Fruit fly (Drosophila melanogaster) whole organism, prepupa: ENCODE results near the gene CG12355.

ENCODE experiments used
- Blimp-1 ChIP-seq: fragments of 200-800 bp; sonication (Bioruptor generic); optimal IDR thresholded peaks from 3 replicates; lab custom pipeline; 2017; ENCODE audit warnings: missing biosample characterization, missing genetic modification characterization, mild to moderate bottlenecking, moderate library complexity, missing genetic modification reagents
- CG10631 ChIP-seq: fragments of 200-800 bp; sonication (Bioruptor generic); optimal IDR thresholded peaks from 2 replicates; lab custom pipeline; 2016; ENCODE audit warnings: missing biosample characterization, missing genetic modification characterization
- CG10669 ChIP-seq: fragments of 200-800 bp; sonication (Bioruptor generic); optimal IDR thresholded peaks from 3 replicates; lab custom pipeline; 2018; ENCODE audit warnings: missing biosample characterization, mild to moderate bottlenecking, missing genetic modification characterization, moderate library complexity
- CG11762 ChIP-seq: fragments of 200-800 bp; sonication (Bioruptor generic); optimal IDR thresholded peaks from 3 replicates; lab custom pipeline; 2016; ENCODE audit warnings: missing biosample characterization, missing genetic modification characterization; ENCODE audit not compliant: insufficient read depth
- CG15336 ChIP-seq: fragments of 200-800 bp; sonication (Bioruptor generic); IDR thresholded peaks from 2 replicates; pipeline ENCODE4 v1.3.6; 2022; ENCODE audit warnings: missing biosample characterization, missing genetic modification characterization
- CG3032 ChIP-seq: fragments of 200-800 bp; optimal IDR thresholded peaks from 2 replicates; lab custom pipeline; 2019; ENCODE audit warnings: missing biosample characterization, mild to moderate bottlenecking, missing genetic modification characterization, moderate library complexity
- CG31627 ChIP-seq: fragments of 200-800 bp; sonication (Bioruptor generic); optimal IDR thresholded peaks from 3 replicates; lab custom pipeline; 2016; ENCODE audit warnings: missing biosample characterization, missing genetic modification characterization
- CG32006 ChIP-seq: fragments of 200-800 bp; sonication (Bioruptor generic); optimal IDR thresholded peaks from 3 replicates; lab custom pipeline; 2017; ENCODE audit warnings: missing biosample characterization, mild to moderate bottlenecking, missing genetic modification characterization
- CG34406 ChIP-seq: fragments of 200-800 bp; sonication (Bioruptor generic); optimal IDR thresholded peaks from 3 replicates; lab custom pipeline; 2016; ENCODE audit warnings: missing biosample characterization, missing genetic modification characterization
- CG4318 ChIP-seq: fragments of 200-800 bp; sonication (Bioruptor generic); optimal IDR thresholded peaks from 3 replicates; lab custom pipeline; 2017; ENCODE audit warnings: missing biosample characterization, mild to moderate bottlenecking, missing genetic modification characterization
- CG6792 ChIP-seq: fragments of 200-800 bp; sonication (Bioruptor generic); optimal IDR thresholded peaks from 3 replicates; lab custom pipeline; 2016; ENCODE audit warnings: missing biosample characterization, missing genetic modification characterization
- CG6808 ChIP-seq: fragments of 200-800 bp; sonication (Bioruptor generic); optimal IDR thresholded peaks from 3 replicates; lab custom pipeline; 2017; ENCODE audit warnings: missing biosample characterization, missing genetic modification characterization, mild to moderate bottlenecking, moderate library complexity, missing genetic modification reagents
- CG6854 ChIP-seq: fragments of 200-800 bp; sonication (Bioruptor generic); optimal IDR thresholded peaks from 2 replicates; lab custom pipeline; 2017; ENCODE audit warnings: missing biosample characterization, mild to moderate bottlenecking, missing genetic modification characterization
- CG7368 ChIP-seq: fragments of 200-800 bp; sonication (Bioruptor generic); optimal IDR thresholded peaks from 3 replicates; lab custom pipeline; 2016; ENCODE audit warnings: missing biosample characterization, missing genetic modification characterization
- CG8119 ChIP-seq: fragments of 200-800 bp; sonication (Bioruptor generic); IDR thresholded peaks from 3 replicates; pipeline ENCODE4 v1.3.6; 2022; ENCODE audit warnings: missing biosample characterization, missing genetic modification characterization
- CG8319 ChIP-seq: fragments of 200-800 bp; sonication (Bioruptor generic); optimal IDR thresholded peaks from 3 replicates; lab custom pipeline; 2016; ENCODE audit warnings: missing biosample characterization, missing genetic modification characterization
- CG8632 ChIP-seq: fragments of 200-800 bp; sonication (Bioruptor generic); optimal IDR thresholded peaks from 3 replicates; lab custom pipeline; 2016; ENCODE audit warnings: missing biosample characterization, missing genetic modification characterization
- Eip78C ChIP-seq: fragments of 200-800 bp; sonication (Bioruptor generic); peaks from one replicate; lab custom pipeline; 2016; ENCODE audit warnings: missing biosample characterization, missing genetic modification characterization
- Eip93F ChIP-seq: fragments of 200-800 bp; sonication (Bioruptor generic); optimal IDR thresholded peaks from 2 replicates; lab custom pipeline; 2016; ENCODE audit warnings: missing biosample characterization, mild to moderate bottlenecking, missing genetic modification characterization
- Ets96B ChIP-seq: fragments of 200-800 bp; optimal IDR thresholded peaks from 2 replicates; lab custom pipeline; 2019; ENCODE audit warnings: missing biosample characterization, mild to moderate bottlenecking, missing genetic modification characterization, moderate library complexity
- Lpt ChIP-seq: fragments of 200-800 bp; sonication (Bioruptor generic); optimal IDR thresholded peaks from 3 replicates; lab custom pipeline; 2016; ENCODE audit warnings: missing biosample characterization, missing genetic modification characterization
- OdsH ChIP-seq: fragments of 200-800 bp; sonication (Bioruptor generic); optimal IDR thresholded peaks from 3 replicates; lab custom pipeline; 2016; ENCODE audit warnings: missing biosample characterization, missing genetic modification characterization
- Smox ChIP-seq: fragments of 200-800 bp; sonication (Bioruptor generic); optimal IDR thresholded peaks from 3 replicates; lab custom pipeline; 2016; ENCODE audit warnings: missing biosample characterization, missing genetic modification characterization
- Sox14 ChIP-seq: fragments of 200-800 bp; sonication (Bioruptor generic); optimal IDR thresholded peaks from 3 replicates; lab custom pipeline; 2016; ENCODE audit warnings: missing biosample characterization, missing genetic modification characterization
- Sox15 ChIP-seq: fragments of 200-800 bp; sonication (Bioruptor generic); optimal IDR thresholded peaks from 3 replicates; lab custom pipeline; 2016; ENCODE audit warnings: missing biosample characterization, missing genetic modification characterization
- cyc ChIP-seq: fragments of 200-800 bp; sonication (Bioruptor generic); optimal IDR thresholded peaks from 3 replicates; lab custom pipeline; 2016; ENCODE audit warnings: missing biosample characterization, missing genetic modification characterization
- dsx ChIP-seq: fragments of 200-800 bp; optimal IDR thresholded peaks from 3 replicates; lab custom pipeline; 2019; ENCODE audit warnings: missing biosample characterization, mild to moderate bottlenecking, missing genetic modification characterization, moderate library complexity; ENCODE audit not compliant: poor library complexity, severe bottlenecking
- eg ChIP-seq: fragments of 200-800 bp; sonication (Bioruptor generic); IDR thresholded peaks from 3 replicates; pipeline ENCODE4 v1.3.6; 2022; ENCODE audit warnings: missing biosample characterization, missing genetic modification characterization
- esn ChIP-seq: fragments of 200-800 bp; sonication (Bioruptor generic); optimal IDR thresholded peaks from 2 replicates; lab custom pipeline; 2016; ENCODE audit warnings: missing biosample characterization, mild to moderate bottlenecking, missing genetic modification characterization, moderate library complexity
- fd59A ChIP-seq: fragments of 200-800 bp; sonication (Bioruptor generic); optimal IDR thresholded peaks from 2 replicates; lab custom pipeline; 2017; ENCODE audit warnings: missing biosample characterization, mild to moderate bottlenecking, missing genetic modification characterization, missing genetic modification reagents
- fd85E ChIP-seq: fragments of 200-800 bp; sonication (Bioruptor generic); optimal IDR thresholded peaks from 3 replicates; lab custom pipeline; 2016; ENCODE audit warnings: missing biosample characterization, missing genetic modification characterization
- fkh ChIP-seq: fragments of 200-800 bp; sonication (Bioruptor generic); optimal IDR thresholded peaks from 3 replicates; lab custom pipeline; 2017; ENCODE audit warnings: missing biosample characterization, mild to moderate bottlenecking, missing genetic modification characterization, moderate library complexity
- net ChIP-seq: fragments of 200-800 bp; sonication (Bioruptor generic); optimal IDR thresholded peaks from 3 replicates; lab custom pipeline; 2016; ENCODE audit warnings: missing biosample characterization, missing genetic modification characterization
- pdm3 ChIP-seq: fragments of 200-800 bp; sonication (Bioruptor generic); optimal IDR thresholded peaks from 3 replicates; lab custom pipeline; 2016; ENCODE audit warnings: missing biosample characterization, missing genetic modification characterization
- spab ChIP-seq: fragments of 200-800 bp; sonication (Bioruptor generic); optimal IDR thresholded peaks from 2 replicates; lab custom pipeline; 2017; ENCODE audit warnings: missing biosample characterization, mild to moderate bottlenecking, missing genetic modification characterization, missing genetic modification reagents
- ss ChIP-seq, 2 experiments: fragments of 200-800 bp; sonication (Bioruptor generic); optimal IDR thresholded peaks; 2 replicates in 1 of 2; 3 replicates in 1 of 2; lab custom pipeline; 2017 to 2018; ENCODE audit warnings: mild to moderate bottlenecking in 2 of 2, missing biosample characterization in 2 of 2, missing genetic modification characterization in 2 of 2, moderate library complexity in 1 of 2
- svp ChIP-seq: fragments of 200-800 bp; sonication (Bioruptor generic); peaks from one replicate; lab custom pipeline; 2016; ENCODE audit warnings: missing biosample characterization, missing genetic modification characterization
- vri ChIP-seq: fragments of 200-800 bp; sonication (Bioruptor generic); optimal IDR thresholded peaks from 3 replicates; lab custom pipeline; 2016; ENCODE audit warnings: missing biosample characterization, mild to moderate bottlenecking, missing genetic modification characterization

CG12355 gene

DNA sequence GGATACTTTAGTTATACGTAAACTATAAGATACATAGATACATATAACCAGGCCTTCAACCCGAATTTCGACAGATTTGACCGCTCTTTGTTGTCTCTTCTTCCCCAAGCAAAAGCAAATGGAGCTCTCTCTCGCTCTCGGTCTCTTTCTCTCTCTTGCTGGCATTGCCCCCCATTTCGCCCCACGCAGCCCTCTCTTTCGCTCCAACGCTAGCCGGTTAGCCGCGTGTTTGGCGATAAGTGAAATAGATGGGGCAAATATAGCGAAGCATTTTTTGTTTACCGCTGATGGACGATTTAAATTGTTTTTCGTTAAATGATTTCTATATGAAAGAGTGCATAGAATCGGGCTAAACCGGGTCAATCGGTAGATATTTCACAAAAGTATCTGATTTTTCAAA is 19.1 kb upstream of the CG12355 start:
- TF ChIP-seq Eip78C (GFP tag; lab: Kevin White, UChicago) (peak; percentile 65), CG8632 (GFP tag; lab: Kevin White, UChicago) (no peak), CG31627 (GFP tag; lab: Kevin White, UChicago) (no peak), spab (GFP tag; lab: Kevin White, UChicago) (no peak), CG10631 (GFP tag; lab: Kevin White, UChicago) (no peak), Sox15 (GFP tag; lab: Kevin White, UChicago) (no peak), Ets96B (tag; lab: Kevin White, UChicago) (no peak), svp (GFP tag; lab: Kevin White, UChicago) (no peak), CG34406 (GFP tag; lab: Kevin White, UChicago) (no peak), ss (GFP tag; optimal IDR thresholded peaks at IDR 0.05; lab: Kevin White, UChicago) (no peak), CG15336 (peak; percentile 48; the same call in 1 of the 2 replicates), Sox14 (GFP tag; lab: Kevin White, UChicago) (peak; percentile 49), dsx (GFP tag; lab: Kevin White, UChicago) (no peak), eg (no peak), esn (GFP tag; lab: Kevin White, UChicago) (no peak), Eip93F (GFP tag; lab: Kevin White, UChicago) (no peak), CG6854 (peak; percentile 44), CG10669 (GFP tag; lab: Kevin White, UChicago) (no peak), CG7368 (GFP tag; lab: Kevin White, UChicago) (no peak), cyc (no peak), Lpt (GFP tag; lab: Kevin White, UChicago) (peak; percentile 38), CG8119 (GFP tag; lab: Robert Waterston, UW) (peak; percentile 29; the same call in 1 of the 3 replicates), fd85E (GFP tag; lab: Kevin White, UChicago) (no peak), vri (GFP tag; lab: Kevin White, UChicago) (peak; percentile 66), net (GFP tag; lab: Kevin White, UChicago) (no peak), Blimp-1 (GFP tag; lab: Kevin White, UChicago) (no peak), fkh (GFP tag; lab: Kevin White, UChicago) (peak; percentile 57), CG6792 (GFP tag; lab: Kevin White, UChicago) (no peak), CG8319 (GFP tag; lab: Kevin White, UChicago) (no peak), CG11762 (GFP tag; lab: Kevin White, UChicago) (no peak)

DNA sequence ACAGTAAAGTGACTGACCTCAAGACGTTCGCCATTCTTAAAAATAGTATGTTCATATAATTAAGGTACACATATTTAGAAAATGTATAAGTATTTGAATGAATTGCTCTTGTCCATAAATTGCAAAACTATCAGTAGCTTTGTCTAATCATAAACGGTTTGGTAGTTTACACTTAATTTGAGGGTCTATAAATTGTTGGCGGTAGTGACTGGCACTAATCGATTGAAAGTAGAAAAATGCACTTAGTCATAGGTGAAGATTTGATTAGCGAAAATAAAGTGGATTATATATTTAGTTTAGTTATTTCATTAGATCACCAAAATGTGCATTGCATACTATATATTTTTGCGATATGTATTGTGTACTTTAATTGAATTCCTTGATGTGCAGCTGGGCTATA is 18.4 kb upstream of the CG12355 start:
- TF ChIP-seq CG11762 (GFP tag; lab: Kevin White, UChicago) (no peak), CG4318 (GFP tag; lab: Kevin White, UChicago) (no peak)
- TF ChIP-seq, all 60 proteins: peak for 0

- TF ChIP-seq esn (GFP tag; lab: Kevin White, UChicago) (no peak), OdsH (GFP tag; lab: Kevin White, UChicago) (no peak), Smox (GFP tag; lab: Kevin White, UChicago) (no peak), CG6854 (no peak), Lpt (GFP tag; lab: Kevin White, UChicago) (no peak), cyc (no peak), CG11762 (GFP tag; lab: Kevin White, UChicago) (no peak), CG32006 (GFP tag; lab: Kevin White, UChicago) (no peak), CG3032 (tag; lab: Kevin White, UChicago) (no peak), CG8119 (GFP tag; lab: Robert Waterston, UW) (no peak), CG4318 (GFP tag; lab: Kevin White, UChicago) (no peak), fd59A (GFP tag; lab: Kevin White, UChicago) (no peak), CG6808 (GFP tag; lab: Kevin White, UChicago) (no peak), CG6792 (GFP tag; lab: Kevin White, UChicago) (no peak), eg (no peak), Sox15 (GFP tag; lab: Kevin White, UChicago) (no peak), pdm3 (no peak)
Measured at dm6 chr3L:15513264-15513663, 17.9 kb upstream of the CG12355 start.
